Fruit fly (Drosophila melanogaster) whole organism, pupa: ENCODE results near the gene CG14125.

Experiments used
- CG10348 ChIP-seq: fragments of 200-800 bp; sonication (Bioruptor generic); IDR thresholded peaks from 2 replicates; pipeline ENCODE4 v1.3.6; 2022; ENCODE audit warnings: missing biosample characterization, missing genetic modification characterization
- CG12605 ChIP-seq: fragments of 200-800 bp; sonication (Bioruptor generic); IDR thresholded peaks from 2 replicates; pipeline ENCODE4 v1.3.6; 2022; ENCODE audit warnings: missing biosample characterization, missing genetic modification characterization
- CG13204 ChIP-seq: fragments of 200-800 bp; sonication (Bioruptor generic); optimal IDR thresholded peaks from 2 replicates; lab custom pipeline; 2018; ENCODE audit warnings: missing biosample characterization, mild to moderate bottlenecking, missing genetic modification characterization, moderate library complexity
- CG14655 ChIP-seq: fragments of 200-800 bp; sonication (Bioruptor generic); optimal IDR thresholded peaks from 3 replicates; lab custom pipeline; 2017; ENCODE audit warnings: mild to moderate bottlenecking, missing biosample characterization, missing genetic modification reagents, missing genetic modification characterization
- CG15710 ChIP-seq: fragments of 200-800 bp; sonication (Bioruptor generic); optimal IDR thresholded peaks from 2 replicates; lab custom pipeline; 2018; ENCODE audit warnings: missing biosample characterization, mild to moderate bottlenecking, missing genetic modification characterization, moderate library complexity
- CG17806 ChIP-seq: fragments of 200-800 bp; sonication (Bioruptor generic); optimal IDR thresholded peaks from 2 replicates; lab custom pipeline; 2018; ENCODE audit warnings: missing biosample characterization, mild to moderate bottlenecking, missing genetic modification characterization, moderate library complexity
- CG32121 ChIP-seq: fragments of 200-800 bp; sonication (Bioruptor generic); IDR thresholded peaks from 2 replicates; pipeline ENCODE4 v1.3.6; 2022; ENCODE audit warnings: missing biosample characterization, missing genetic modification characterization
- CG34367 ChIP-seq: fragments of 200-800 bp; sonication (Bioruptor generic); optimal IDR thresholded peaks from 2 replicates; lab custom pipeline; 2018; ENCODE audit warnings: missing biosample characterization, mild to moderate bottlenecking, missing genetic modification characterization
- CG4496 ChIP-seq: fragments of 200-800 bp; sonication (Bioruptor generic); IDR thresholded peaks from 3 replicates; pipeline ENCODE4 v1.3.6; 2022; ENCODE audit warnings: missing biosample characterization, missing genetic modification characterization
- CG8159 ChIP-seq: fragments of 200-800 bp; sonication (Bioruptor generic); optimal IDR thresholded peaks from 3 replicates; lab custom pipeline; 2018; ENCODE audit warnings: missing biosample characterization, mild to moderate bottlenecking, missing genetic modification characterization, moderate library complexity
- CG8301 ChIP-seq: fragments of 200-800 bp; sonication (Bioruptor generic); optimal IDR thresholded peaks from 2 replicates; lab custom pipeline; 2018; ENCODE audit warnings: missing biosample characterization, mild to moderate bottlenecking, missing genetic modification characterization
- CG9948 ChIP-seq: fragments of 200-800 bp; sonication (Bioruptor generic); optimal IDR thresholded peaks from 2 replicates; lab custom pipeline; 2018; ENCODE audit warnings: missing biosample characterization, mild to moderate bottlenecking, missing genetic modification characterization, moderate library complexity
- D1 ChIP-seq: fragments of 200-800 bp; sonication (Bioruptor generic); optimal IDR thresholded peaks from 2 replicates; lab custom pipeline; 2018; ENCODE audit warnings: missing biosample characterization, mild to moderate bottlenecking, missing genetic modification characterization, moderate library complexity
- EcR ChIP-seq: fragments of 200-800 bp; sonication (Bioruptor generic); optimal IDR thresholded peaks from 3 replicates; lab custom pipeline; 2019; ENCODE audit warnings: missing biosample characterization, missing genetic modification characterization, mild to moderate bottlenecking, moderate library complexity, missing genetic modification reagents
- Ets98B ChIP-seq: fragments of 200-800 bp; sonication (Bioruptor generic); IDR thresholded peaks from 2 replicates; pipeline ENCODE4 v1.3.6; 2022; ENCODE audit warnings: missing biosample characterization, missing genetic modification characterization
- Pif1A ChIP-seq: fragments of 200-800 bp; sonication (Bioruptor generic); optimal IDR thresholded peaks from 3 replicates; lab custom pipeline; 2016; ENCODE audit warnings: missing biosample characterization, missing genetic modification characterization
- Pif1B ChIP-seq: fragments of 200-800 bp; sonication (Bioruptor generic); optimal IDR thresholded peaks from 3 replicates; lab custom pipeline; 2016; ENCODE audit warnings: missing biosample characterization, missing genetic modification characterization
- Snoo ChIP-seq: fragments of 200-800 bp; sonication (Bioruptor generic); optimal IDR thresholded peaks from 3 replicates; lab custom pipeline; 2017; ENCODE audit warnings: missing biosample characterization, mild to moderate bottlenecking, missing genetic modification characterization, inconsistent platforms
- fd96Ca ChIP-seq: fragments of 200-800 bp; sonication (Bioruptor generic); IDR thresholded peaks from 3 replicates; pipeline ENCODE4 v1.3.6; 2022; ENCODE audit warnings: missing biosample characterization, missing genetic modification characterization
- gl ChIP-seq: fragments of 200-800 bp; sonication (Bioruptor generic); optimal IDR thresholded peaks from 2 replicates; lab custom pipeline; 2018; ENCODE audit warnings: missing biosample characterization, mild to moderate bottlenecking, missing genetic modification characterization
- rn ChIP-seq: fragments of 200-800 bp; sonication (Bioruptor generic); IDR thresholded peaks from 2 replicates; pipeline ENCODE4 v1.3.6; 2022; ENCODE audit warnings: missing biosample characterization, missing genetic modification characterization

Gene CG14125

DNA sequence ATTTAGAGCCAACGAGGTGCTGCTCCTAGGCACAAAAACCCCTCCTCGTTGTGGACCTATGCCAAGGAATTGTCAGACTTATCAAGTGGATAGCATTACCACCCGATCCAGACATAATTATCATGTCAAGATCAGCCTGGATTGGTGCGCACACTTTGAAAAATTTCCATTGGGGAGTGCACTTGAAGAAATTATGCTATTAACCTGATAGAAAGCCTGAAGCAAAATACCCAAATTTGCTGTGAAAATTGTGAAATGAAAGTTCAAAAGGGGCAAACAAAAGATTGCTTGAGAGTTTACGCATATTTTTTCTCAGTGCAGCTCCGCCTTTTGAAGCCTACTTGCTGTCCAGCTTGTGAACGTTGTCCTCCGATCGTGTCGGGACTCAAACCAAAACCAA lies 39.0 kb downstream of the CG14125 start:
- no peak for TF ChIP-seq CG13204
- TF ChIP-seq CG10348 (GFP tag; lab: Robert Waterston, UW) = no peak
- TF ChIP-seq CG9948 (tag; lab: Kevin White, UChicago) = peak; percentile 38
- peak; percentile 33 for TF ChIP-seq Pif1A (GFP tag; lab: Kevin White, UChicago)
- TF ChIP-seq Snoo (tag; lab: Kevin White, UChicago) = no peak
- TF ChIP-seq EcR (GFP tag; lab: Kevin White, UChicago) = no peak
- TF ChIP-seq CG4496 = peak; percentile 41
- TF ChIP-seq CG17806 = peak; percentile 54
- no peak for TF ChIP-seq CG12605 (GFP tag; lab: Robert Waterston, UW)
- no peak for TF ChIP-seq CG32121 (GFP tag; lab: Robert Waterston, UW)
- peak; percentile 26 for TF ChIP-seq CG8301 (tag; lab: Kevin White, UChicago)
- peak; percentile 6 for TF ChIP-seq CG34367
- TF ChIP-seq D1 (tag; lab: Kevin White, UChicago) = peak; percentile 5
- TF ChIP-seq CG14655 (GFP tag; lab: Kevin White, UChicago) = no peak
- no peak for TF ChIP-seq gl (tag; lab: Kevin White, UChicago)
- TF ChIP-seq fd96Ca (GFP tag; lab: Robert Waterston, UW) = peak; percentile 16; the same call in 1 of the 3 replicates
- peak; percentile 41 for TF ChIP-seq CG15710
- TF ChIP-seq CG8159 (tag; lab: Kevin White, UChicago) = peak; percentile 54
- no peak for TF ChIP-seq rn (GFP tag; lab: Robert Waterston, UW)
- 0 out of 2 replicates have a peak, but pooled peaks have one; percentile 30 for TF ChIP-seq Ets98B
- TF ChIP-seq Pif1B (GFP tag; lab: Kevin White, UChicago) = peak; percentile 3

DNA sequence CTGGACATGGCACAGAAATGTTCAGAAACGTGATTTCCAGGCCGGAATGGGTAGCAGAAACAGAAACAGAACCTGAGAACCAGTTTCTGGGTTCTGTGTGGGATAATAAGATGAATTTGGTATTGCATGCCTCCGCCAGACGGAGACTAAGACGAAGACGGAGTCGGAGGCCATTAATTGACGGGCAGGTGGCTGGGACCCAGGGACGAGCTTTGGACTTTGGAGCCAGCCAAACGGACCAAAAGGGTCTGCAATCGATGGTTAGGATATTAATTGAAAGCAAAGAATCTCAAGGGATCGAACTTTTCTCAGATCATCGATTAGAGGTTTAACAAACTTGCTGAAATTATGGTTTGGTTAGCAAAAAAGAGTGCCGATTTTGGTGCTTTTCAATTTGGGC lies 39.6 kb downstream of the CG14125 start:
- peak; percentile 5 for TF ChIP-seq Snoo (tag; lab: Kevin White, UChicago)
- no peak for TF ChIP-seq CG8159 (tag; lab: Kevin White, UChicago)
- TF ChIP-seq EcR (GFP tag; lab: Kevin White, UChicago) = peak; percentile 1
- TF ChIP-seq gl (tag; lab: Kevin White, UChicago) = peak; percentile 59

dm6 chr3L:12016186-12016585 lies 41.5 kb downstream of the CG14125 start:
- peak; percentile 3 for TF ChIP-seq Pif1B (GFP tag; lab: Kevin White, UChicago)
- TF ChIP-seq CG12605 (GFP tag; lab: Robert Waterston, UW) = no peak
- peak; percentile 20 for TF ChIP-seq CG8159 (tag; lab: Kevin White, UChicago)
- peak; percentile 34 for TF ChIP-seq CG14655 (GFP tag; lab: Kevin White, UChicago)
- TF ChIP-seq CG8301 (tag; lab: Kevin White, UChicago) = no peak
- TF ChIP-seq CG32121 (GFP tag; lab: Robert Waterston, UW) = peak; percentile 63; the same call in 1 of the 2 replicates
- TF ChIP-seq CG17806 = peak; percentile 21
- TF ChIP-seq fd96Ca (GFP tag; lab: Robert Waterston, UW) = 0 out of 3 replicates have a peak, but pooled peaks have one; percentile 25
- peak; percentile 78 for TF ChIP-seq CG4496
- no peak for TF ChIP-seq CG9948 (tag; lab: Kevin White, UChicago)
- TF ChIP-seq Pif1A (GFP tag; lab: Kevin White, UChicago) = peak; percentile 16
- no peak for TF ChIP-seq EcR (GFP tag; lab: Kevin White, UChicago)
- TF ChIP-seq CG15710 = no peak
- TF ChIP-seq CG13204 = no peak
- no peak for TF ChIP-seq gl (tag; lab: Kevin White, UChicago)
- TF ChIP-seq rn (GFP tag; lab: Robert Waterston, UW) = peak; percentile 46; the same call in 1 of the 2 replicates
- peak; percentile 72 for TF ChIP-seq Ets98B
- TF ChIP-seq CG34367 = no peak
- no peak for TF ChIP-seq CG10348 (GFP tag; lab: Robert Waterston, UW)
- TF ChIP-seq Snoo (tag; lab: Kevin White, UChicago) = peak; percentile 71
- TF ChIP-seq D1 (tag; lab: Kevin White, UChicago) = no peak

DNA sequence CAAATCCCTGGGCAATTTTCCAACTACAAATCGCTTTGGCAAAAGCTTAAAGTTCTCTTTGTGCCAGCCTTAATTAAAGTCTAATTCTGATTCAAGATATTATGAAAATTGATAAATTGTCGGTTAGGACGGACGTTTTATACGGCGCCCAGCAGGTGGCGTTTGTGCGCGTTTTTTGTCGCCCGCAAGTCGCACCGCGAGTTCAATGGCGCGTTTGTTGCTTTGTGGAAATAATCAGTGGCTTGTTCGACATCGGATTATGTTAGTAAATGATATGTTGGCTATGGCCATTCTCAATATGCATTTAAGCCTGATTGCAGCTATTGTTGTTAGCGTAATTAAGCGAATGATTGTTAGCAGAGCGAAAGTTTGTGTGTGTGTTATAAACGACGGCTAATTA lies 47.2 kb downstream of the CG14125 start:
- TF ChIP-seq CG34367 = no peak
- no peak for TF ChIP-seq CG14655 (GFP tag; lab: Kevin White, UChicago)
- TF ChIP-seq EcR (GFP tag; lab: Kevin White, UChicago) = no peak
- no peak for TF ChIP-seq Snoo (tag; lab: Kevin White, UChicago)
- TF ChIP-seq rn (GFP tag; lab: Robert Waterston, UW) = no peak
- no peak for TF ChIP-seq Ets98B
- TF ChIP-seq Pif1A (GFP tag; lab: Kevin White, UChicago) = no peak
- no peak for TF ChIP-seq CG12605 (GFP tag; lab: Robert Waterston, UW)
- TF ChIP-seq CG8301 (tag; lab: Kevin White, UChicago) = no peak
- no peak for TF ChIP-seq CG15710

dm6 chr3L:12023137-12023792 lies 48.6 kb downstream of the CG14125 start:
- TF ChIP-seq Pif1A (GFP tag; lab: Kevin White, UChicago) = no peak
- TF ChIP-seq CG12605 (GFP tag; lab: Robert Waterston, UW) = no peak
- TF ChIP-seq CG17806 = no peak
- no peak for TF ChIP-seq EcR (GFP tag; lab: Kevin White, UChicago)
- no peak for TF ChIP-seq rn (GFP tag; lab: Robert Waterston, UW)
- TF ChIP-seq gl (tag; lab: Kevin White, UChicago) = no peak
- TF ChIP-seq CG10348 (GFP tag; lab: Robert Waterston, UW) = no peak
- TF ChIP-seq CG32121 (GFP tag; lab: Robert Waterston, UW) = peak; percentile 34; the same call in 1 of the 2 replicates
- TF ChIP-seq Ets98B = no peak
- 0 out of 3 replicates have a peak, but pooled peaks have one; percentile 25 for TF ChIP-seq CG4496
- TF ChIP-seq fd96Ca (GFP tag; lab: Robert Waterston, UW) = 0 out of 3 replicates have a peak, but pooled peaks have one; percentile 19
- TF ChIP-seq CG8301 (tag; lab: Kevin White, UChicago) = peak; percentile 30
- TF ChIP-seq CG14655 (GFP tag; lab: Kevin White, UChicago) = peak; percentile 34
